Fruit fly (Drosophila melanogaster): Measurements from ENCODE around the gene CG43125.

The CG43125 gene

DNA sequence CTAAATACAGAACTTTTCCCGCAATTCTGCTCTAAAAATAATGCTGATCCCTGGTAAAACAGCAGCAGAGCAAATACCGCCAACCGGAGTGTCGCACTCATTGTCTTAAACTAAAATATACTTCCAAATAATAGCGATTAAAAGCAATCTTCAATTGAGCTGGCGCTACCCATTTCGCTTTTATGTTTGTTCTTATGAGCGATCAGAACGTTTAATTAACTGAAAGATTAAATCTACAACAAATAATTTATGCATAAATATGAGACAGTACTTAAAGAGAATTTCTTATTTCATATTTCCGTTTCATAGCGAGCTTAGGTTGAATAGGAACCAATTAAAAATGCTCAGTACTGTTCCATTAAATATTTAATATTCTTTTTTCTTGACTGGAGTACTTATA is at the start of gene CG43125:
Gene CG43125 (minus strand): TSS at position 101 of the 400 bp plus-strand sequence.
- TF ChIP-seq noc (tag; optimal IDR thresholded peaks at IDR 0.05): no peak

DNA sequence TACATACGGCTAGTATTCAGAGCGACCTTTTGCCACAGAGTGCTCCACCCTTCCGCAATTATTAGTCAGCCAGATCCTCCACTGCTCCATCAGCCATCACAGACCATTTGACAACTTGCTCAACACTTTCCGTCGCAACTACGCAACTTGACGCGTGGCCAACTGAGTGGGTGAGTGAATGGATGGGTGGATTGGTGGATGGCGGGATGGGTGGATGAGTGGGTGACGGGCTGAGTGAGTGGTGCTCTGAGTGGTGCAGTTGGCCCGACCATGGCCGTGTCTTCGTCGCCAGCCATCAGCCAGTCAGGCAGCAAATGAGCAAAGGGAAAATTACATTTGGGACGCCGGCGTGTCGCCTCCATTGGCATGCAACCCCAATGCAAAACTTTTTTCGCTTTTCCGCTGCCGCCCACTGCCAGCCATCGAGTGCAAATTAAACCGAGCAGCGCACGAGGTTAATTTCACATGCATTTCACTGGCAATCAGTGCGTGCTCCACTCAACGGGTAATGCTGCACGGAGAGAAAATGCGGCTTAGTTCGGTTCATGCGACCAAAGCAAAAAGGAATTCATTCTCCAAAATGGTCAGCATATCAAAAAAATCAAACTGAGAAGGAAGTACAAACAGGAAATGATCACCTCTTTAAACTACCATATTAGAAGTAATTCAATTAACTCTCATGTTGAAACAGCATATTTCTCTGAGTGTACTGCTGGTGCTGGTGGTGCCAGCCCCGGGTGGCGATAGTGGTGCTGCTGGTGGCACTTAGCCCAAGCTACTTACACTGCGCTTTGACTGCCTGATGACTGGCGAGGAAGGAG is 44.7 kb upstream of the CG43125 start:
- TF ChIP-seq noc (tag; optimal IDR thresholded peaks at IDR 0.05): no peak

DNA sequence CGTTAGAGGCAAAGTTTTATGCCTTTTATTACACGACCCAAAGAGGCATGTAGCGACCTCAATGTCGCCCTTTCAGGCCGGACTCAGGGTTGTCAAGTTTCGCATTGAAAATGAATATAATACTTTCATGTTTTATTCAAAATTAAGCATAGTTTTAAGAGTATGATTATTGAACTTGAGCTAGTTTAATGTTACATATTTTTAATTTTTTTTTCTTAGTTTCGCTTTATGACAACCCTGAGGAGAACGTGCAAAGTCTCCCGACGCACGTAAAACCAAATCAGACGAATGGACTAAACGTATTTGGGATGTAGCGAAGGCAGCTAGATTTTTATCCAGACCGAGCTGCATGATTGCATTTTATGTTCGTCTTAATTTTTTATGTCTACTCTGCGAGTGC is 42.5 kb upstream of the CG43125 start:
- TF ChIP-seq noc (tag; optimal IDR thresholded peaks at IDR 0.05): no peak

DNA sequence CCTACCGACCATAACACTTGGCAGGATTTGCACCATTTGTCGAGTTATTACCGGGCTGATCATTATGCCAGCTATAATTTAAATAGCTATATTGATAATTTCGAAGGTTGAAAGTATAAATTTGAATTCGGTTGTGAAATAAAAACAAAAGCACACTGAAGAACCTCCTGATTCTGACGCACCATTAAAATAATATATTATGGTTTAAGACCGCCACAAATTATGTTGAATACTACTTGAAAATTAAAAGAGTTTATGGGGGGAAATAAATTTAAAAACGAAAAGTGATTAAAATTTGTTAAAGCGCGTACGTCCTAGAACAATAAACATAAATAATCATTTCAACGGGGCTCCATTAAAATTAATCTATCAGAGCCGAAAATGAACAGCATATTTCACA is 41.1 kb upstream of the CG43125 start, which contains the start of gene CG12516:
Gene CG12516 (minus strand): TSS at position 101 of the 400 bp plus-strand sequence.
- TF ChIP-seq noc (tag; optimal IDR thresholded peaks at IDR 0.05): no peak

DNA sequence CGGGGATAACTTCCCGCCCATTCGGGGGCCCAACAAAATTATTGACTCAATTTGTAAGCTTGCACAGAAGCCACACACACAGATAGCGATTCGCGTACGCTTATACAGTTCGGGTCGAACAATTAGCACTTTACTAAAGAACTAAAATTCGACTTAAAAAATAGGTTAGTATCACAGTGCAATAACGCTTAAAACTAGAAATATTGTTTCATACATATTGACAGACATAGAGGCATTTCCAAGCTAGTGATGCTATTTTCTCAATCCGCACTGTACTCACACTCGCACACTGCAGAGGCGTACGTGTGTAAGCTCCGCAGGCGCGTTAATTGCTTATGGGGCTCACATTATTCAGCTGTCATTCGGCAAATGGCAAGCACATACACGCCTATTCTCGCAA is 34.1 kb upstream of the CG43125 start:
- no peak for TF ChIP-seq noc (tag; optimal IDR thresholded peaks at IDR 0.05)

DNA sequence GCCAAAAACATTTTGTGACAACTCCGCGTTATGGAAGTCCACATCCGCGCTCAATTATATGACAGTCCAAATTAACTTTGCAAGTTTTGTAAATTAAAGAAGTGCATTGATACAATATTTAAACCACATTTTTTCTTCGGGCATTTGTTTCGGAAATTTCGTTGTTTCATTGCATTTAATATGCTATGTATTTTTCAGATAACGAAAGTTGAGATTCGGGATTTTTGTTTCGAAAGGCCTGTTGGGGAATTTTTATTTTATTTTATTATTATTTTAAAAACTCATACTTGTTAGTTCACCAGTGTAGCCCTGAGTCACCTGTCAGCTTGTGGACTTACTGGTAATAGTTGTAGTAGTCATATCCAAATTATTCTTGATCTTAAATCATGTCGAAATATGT is 30.3 kb upstream of the CG43125 start, which contains the start of gene UQCR-14L:
Gene UQCR-14L (plus strand): TSS at position 301 of the 400 bp plus-strand sequence.
- TF ChIP-seq noc (tag; optimal IDR thresholded peaks at IDR 0.05): no peak

DNA sequence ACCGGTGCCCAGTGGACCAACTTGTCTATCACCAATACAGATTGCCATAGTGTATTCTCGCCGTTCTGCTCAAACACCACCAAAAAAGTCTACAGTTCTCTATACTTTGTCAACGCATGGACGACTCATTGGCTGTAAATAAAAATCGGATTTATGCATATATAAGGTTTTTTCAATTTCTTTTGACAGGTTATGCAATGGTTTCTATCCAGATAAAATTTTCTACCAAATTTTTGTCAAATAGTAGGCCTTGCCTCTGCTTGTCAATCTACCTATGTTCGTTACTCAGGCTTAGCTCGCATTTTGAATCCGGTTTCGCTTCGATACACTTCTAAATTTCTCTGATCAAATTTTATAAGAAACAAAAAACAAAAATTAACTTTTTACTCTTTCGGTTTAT is 29.1 kb upstream of the CG43125 start, which contains the start of gene Mst98Cb:
Gene Mst98Cb (plus strand): TSS at position 301 of the 400 bp plus-strand sequence.
- no peak for TF ChIP-seq noc (tag; optimal IDR thresholded peaks at IDR 0.05)

DNA sequence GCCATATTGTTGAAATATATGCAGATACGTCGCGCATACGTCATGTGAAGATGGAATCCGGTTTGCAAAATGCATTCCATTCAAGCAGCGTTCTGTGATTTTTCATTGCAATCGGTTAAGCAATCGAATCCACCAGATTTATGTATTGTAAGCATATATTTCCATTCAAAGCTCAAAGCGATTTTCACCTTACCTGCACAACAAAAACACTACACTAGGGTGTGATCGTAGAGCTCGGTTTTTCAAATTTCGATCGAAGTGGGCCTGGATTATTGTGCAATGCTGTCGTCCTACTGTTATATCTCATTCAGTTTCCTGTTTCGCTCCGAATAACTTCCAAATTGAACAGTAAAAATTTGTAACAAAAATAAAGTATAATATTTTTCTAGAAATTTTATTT is 27.6 kb upstream of the CG43125 start, which contains the start of gene Mst98Ca:
Gene Mst98Ca (plus strand): TSS at position 301 of the 400 bp plus-strand sequence.
- TF ChIP-seq noc (tag; optimal IDR thresholded peaks at IDR 0.05): no peak

DNA sequence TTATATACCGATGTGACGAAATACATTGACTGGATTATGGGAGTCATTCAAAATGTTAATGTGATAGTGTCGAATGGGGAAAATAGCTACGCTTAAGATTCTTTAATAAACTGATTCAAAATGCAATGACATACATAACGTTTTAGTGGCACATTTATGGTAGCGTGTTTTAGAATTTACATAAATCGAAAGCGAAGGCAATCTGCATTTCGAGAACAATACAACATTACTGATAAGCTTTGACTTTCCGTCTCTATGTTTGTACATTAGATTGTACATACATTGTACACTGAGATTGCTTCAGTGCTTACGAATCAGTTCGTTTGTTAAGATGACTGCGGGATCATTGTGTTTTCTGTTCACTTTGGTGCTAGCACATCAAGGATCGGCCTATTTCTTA is 20.0 kb upstream of the CG43125 start, which contains the start of gene CG34437:
Gene CG34437 (plus strand): TSS at position 301 of the 400 bp plus-strand sequence.
- no peak for TF ChIP-seq noc (tag; optimal IDR thresholded peaks at IDR 0.05)

DNA sequence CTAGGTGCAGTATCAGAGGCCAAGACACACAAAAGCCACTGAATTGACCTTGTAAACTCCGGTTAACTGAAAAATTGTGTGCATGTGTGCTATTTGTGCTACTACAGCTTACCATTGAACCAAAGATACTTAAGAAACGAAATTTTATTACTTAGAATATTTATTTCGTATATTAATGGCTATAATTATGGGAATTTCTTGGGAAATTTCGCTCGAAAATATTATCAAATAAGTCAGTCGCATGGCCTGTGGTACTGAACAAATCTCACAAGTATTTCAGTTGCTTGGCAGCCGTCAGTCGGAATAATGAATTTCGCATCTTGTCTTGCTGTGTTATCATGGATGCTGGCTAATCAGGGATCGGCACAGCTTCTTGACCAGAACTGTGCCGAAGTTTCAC is 18.9 kb upstream of the CG43125 start, which contains the start of gene CG34436:
Gene CG34436 (plus strand): TSS at position 301 of the 400 bp plus-strand sequence.
- TF ChIP-seq noc (tag; optimal IDR thresholded peaks at IDR 0.05): no peak

DNA sequence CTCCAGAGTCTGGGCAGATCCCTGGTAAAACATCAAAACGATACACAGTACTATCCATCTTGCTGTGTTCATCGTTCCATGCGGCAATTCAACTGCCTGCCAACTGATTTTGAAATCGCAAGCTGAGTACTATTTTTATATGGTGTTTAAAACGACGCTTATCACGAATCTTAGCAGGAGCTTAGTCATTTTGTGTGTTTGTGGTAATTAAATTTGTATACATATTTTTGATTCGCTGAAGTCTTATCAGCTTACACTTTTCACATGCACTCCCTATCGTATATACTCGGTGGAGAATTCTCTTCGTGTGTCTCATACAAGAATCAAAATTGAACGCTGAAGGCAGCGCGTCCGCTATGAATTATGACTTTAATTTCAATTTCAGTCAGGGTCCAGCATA is 1.3 kb upstream of the CG43125 start, which contains the start of gene CG43124:
Gene CG43124 (minus strand): TSS at position 101 of the 400 bp plus-strand sequence.
- TF ChIP-seq noc (tag; optimal IDR thresholded peaks at IDR 0.05): no peak

DNA sequence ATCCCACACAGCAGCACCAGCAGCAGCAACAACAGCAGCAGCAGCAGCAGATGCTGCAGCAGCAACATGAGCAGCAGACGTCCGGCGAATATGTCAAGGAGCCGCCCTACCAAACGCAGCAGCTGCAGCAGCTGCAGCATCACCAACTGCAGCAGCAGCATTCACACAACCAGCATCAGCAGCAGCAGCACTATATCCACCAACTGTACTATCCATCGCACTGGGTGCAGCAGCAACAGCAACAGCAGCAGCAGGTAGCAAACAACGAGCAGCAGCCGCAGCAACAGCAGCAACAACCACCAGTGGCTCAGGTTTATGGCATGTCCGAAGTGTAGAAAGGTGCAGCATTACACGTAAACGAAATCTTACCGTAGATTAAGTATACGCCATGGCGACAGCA is 25.6 kb downstream of the CG43125 start:
- no peak for TF ChIP-seq noc (tag; optimal IDR thresholded peaks at IDR 0.05)

DNA sequence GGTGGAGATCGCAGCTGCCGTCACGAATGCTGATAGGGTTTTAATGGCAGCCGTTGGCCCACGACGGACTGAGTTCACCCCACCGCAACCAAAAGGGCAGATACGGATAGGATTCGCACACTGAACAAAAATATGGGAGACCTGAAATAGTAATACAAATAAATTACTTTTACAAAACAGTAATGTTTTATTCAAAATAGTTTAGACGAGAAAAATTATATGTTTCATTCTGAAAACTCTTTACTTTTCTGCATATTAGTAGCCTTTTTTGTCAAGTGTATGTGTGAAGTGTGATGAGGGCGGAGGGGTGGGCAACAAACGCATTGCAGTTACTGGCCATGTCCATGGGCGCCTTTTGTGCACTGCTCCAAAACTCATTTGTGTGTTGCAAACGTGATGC is 27.3 kb downstream of the CG43125 start:
- no peak for TF ChIP-seq noc (tag; optimal IDR thresholded peaks at IDR 0.05)

Data from whole organism, larva.